Worm (Caenorhabditis elegans) whole organism, late embryonic: ENCODE results near the gene ugt-11.

Experiments used
- elt-2 ChIP-seq: sonication (generic microtip); optimal IDR thresholded peaks from 2 replicates; lab custom pipeline; 2016; ENCODE audit warnings: missing genetic modification reagents, missing genetic modification characterization, missing compliant biosample characterization
- pag-3 ChIP-seq: sonication (generic microtip); optimal IDR thresholded peaks from 2 replicates; lab custom pipeline; 2016; ENCODE audit warnings: missing compliant biosample characterization, missing genetic modification characterization, borderline replicate concordance
- rnt-1 ChIP-seq: sonication (generic microtip); optimal IDR thresholded peaks from 2 replicates; lab custom pipeline; 2016; ENCODE audit warnings: missing genetic modification characterization, missing compliant biosample characterization

ce11 chrV:4933268-4933667 lies 38.4 kb upstream of the ugt-11 start:
- TF ChIP-seq pag-3 (tag; lab: Kevin White, UChicago) = no peak
- TF ChIP-seq elt-2 (tag; lab: Kevin White, UChicago) = no peak
- no peak for TF ChIP-seq rnt-1 (tag; lab: Kevin White, UChicago)
